Worm (Caenorhabditis elegans): Measurements from ENCODE around the gene ZK1240.6.

DNA sequence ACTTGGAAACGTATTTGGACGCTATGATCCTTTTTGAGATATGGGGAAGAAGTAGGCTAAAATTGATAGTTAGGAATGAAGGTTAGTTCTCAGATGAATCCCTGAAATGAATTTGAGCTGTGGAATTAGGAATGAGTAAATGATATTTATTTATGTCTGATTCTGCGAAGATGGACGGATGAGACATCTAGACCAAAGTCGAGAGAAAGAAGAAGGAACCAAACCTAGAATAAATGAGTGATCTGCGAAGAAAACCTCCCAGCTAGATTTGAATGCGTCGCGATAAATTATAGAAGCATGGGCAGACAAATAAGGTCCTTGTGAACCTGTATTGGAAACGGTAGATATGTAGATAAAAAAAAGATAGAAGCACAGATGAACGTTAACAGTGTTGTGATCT, 37.3 kb upstream of the ZK1240.6 start, which contains the start of gene F43C11.16:
- TF ChIP-seq med-1 (GFP tag; optimal IDR thresholded peaks at IDR 0.05; ENCODE audit: insufficient read depth) (no peak), T22C8.4 (GFP tag; IDR thresholded peaks at IDR 0.05) (no peak), ztf-29 (GFP tag; IDR thresholded peaks at IDR 0.05) (no peak), cog-1 (tag; optimal IDR thresholded peaks at IDR 0.05) (no peak), ref-1 (GFP tag; conservative IDR thresholded peaks at IDR 0.05) (no peak), tab-1 (GFP tag; IDR thresholded peaks at IDR 0.05) (no peak), flt-1 (GFP tag; IDR thresholded peaks at IDR 0.05) (no peak), ztf-23 (GFP tag; IDR thresholded peaks at IDR 0.05) (no peak), klf-2 (GFP tag; conservative IDR thresholded peaks at IDR 0.05) (no peak)
